Worm (Caenorhabditis elegans) whole organism, L1 larva: ENCODE measurements around the gene Y75B12B.11.

Experiments
- alr-1 ChIP-seq: fragments of 200-800 bp; sonication (Bioruptor generic); optimal IDR thresholded peaks from 2 replicates; lab custom pipeline; 2018; ENCODE audit warnings: borderline replicate concordance, mild to moderate bottlenecking, missing genetic modification characterization, missing compliant biosample characterization
- aly-2 ChIP-seq: fragments of 150-350 bp; optimal IDR thresholded peaks from 2 replicates; lab custom pipeline; 2014; ENCODE audit warnings: missing biosample characterization, missing genetic modification characterization
- ama-1 ChIP-seq: fragments of 150-350 bp; optimal IDR thresholded peaks from 2 replicates; lab custom pipeline; 2014
- ceh-82 ChIP-seq, 3 experiments: fragments of 150-350 bp in 1 of 3; sonication (generic microtip) in 2 of 3; optimal IDR thresholded peaks; 2 replicates each; lab custom pipeline; 2014 to 2017; ENCODE audit warnings: missing biosample characterization in 3 of 3, missing genetic modification characterization in 3 of 3
- ces-1 ChIP-seq: fragments of 150-350 bp; optimal IDR thresholded peaks from 2 replicates; lab custom pipeline; 2014; ENCODE audit warnings: missing biosample characterization, missing genetic modification reagents, missing genetic modification characterization
- efl-3 ChIP-seq: fragments of 200-800 bp; sonication (Bioruptor generic); optimal IDR thresholded peaks from 2 replicates; lab custom pipeline; 2018; ENCODE audit warnings: mild to moderate bottlenecking, missing genetic modification characterization, missing compliant biosample characterization
- egl-27 ChIP-seq, 2 experiments: fragments of 150-350 bp in 1 of 2; sonication (generic microtip); optimal IDR thresholded peaks; 3 replicates each; lab custom pipeline; 2017 to 2018; ENCODE audit warnings: missing biosample characterization in 2 of 2, missing genetic modification characterization in 2 of 2, missing genetic modification reagents in 2 of 2
- lin-39 ChIP-seq: fragments of 150-350 bp; optimal IDR thresholded peaks from 2 replicates; lab custom pipeline; 2014; ENCODE audit warnings: missing biosample characterization, missing genetic modification reagents, missing genetic modification characterization
- lsy-2 ChIP-seq, 2 experiments: fragments of 150-350 bp; optimal IDR thresholded peaks; 2 replicates each; lab custom pipeline; 2014; ENCODE audit warnings: missing biosample characterization in 2 of 2, missing genetic modification characterization in 2 of 2
- nhr-12 ChIP-seq: sonication (generic microtip); optimal IDR thresholded peaks from 2 replicates; lab custom pipeline; 2017; ENCODE audit warnings: missing biosample characterization, missing genetic modification characterization
- zag-1 ChIP-seq: fragments of 150-350 bp; optimal IDR thresholded peaks from 2 replicates; lab custom pipeline; 2014; ENCODE audit warnings: missing biosample characterization, missing genetic modification characterization
- zip-4 ChIP-seq: fragments of 200-800 bp; sonication (Bioruptor generic); optimal IDR thresholded peaks from 2 replicates; lab custom pipeline; 2018; ENCODE audit warnings: mild to moderate bottlenecking, missing genetic modification characterization, moderate library complexity, missing compliant biosample characterization

DNA sequence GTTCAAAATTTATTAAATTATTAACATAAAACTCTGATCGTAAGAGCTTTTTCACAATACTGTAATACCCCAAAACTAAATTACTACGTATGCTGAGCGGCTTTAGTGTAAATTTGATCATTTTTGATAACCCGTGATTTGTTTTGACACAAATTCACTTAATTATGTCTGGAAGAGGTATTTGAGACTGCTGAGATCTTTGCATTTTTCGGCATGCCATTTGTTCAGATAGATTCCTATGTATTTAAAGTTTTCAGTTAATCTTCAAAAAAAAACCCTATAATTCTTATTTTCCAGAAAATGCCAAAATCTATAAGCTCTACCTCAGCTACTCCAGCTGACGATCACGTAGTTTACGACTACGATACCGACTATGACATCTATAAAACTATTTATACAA, 39.1 kb downstream of the Y75B12B.11 start, which contains the start of gene srw-15:
- TF ChIP-seq ceh-82 (tag; optimal IDR thresholded peaks at IDR 0.05; lab: Kevin White, UChicago) = no peak
- no peak for TF ChIP-seq ama-1 (lab: Kevin White, UChicago)
- no peak for TF ChIP-seq ces-1
- no peak for TF ChIP-seq nhr-12 (tag; lab: Kevin White, UChicago)
- TF ChIP-seq aly-2 (tag; lab: Kevin White, UChicago) = no peak
- no peak for TF ChIP-seq efl-3 (GFP tag; lab: Kevin White, UChicago)
- TF ChIP-seq lsy-2 (tag; optimal IDR thresholded peaks at IDR 0.05; lab: Kevin White, UChicago) = no peak
- no peak for TF ChIP-seq zip-4
- TF ChIP-seq alr-1 (tag; lab: Kevin White, UChicago) = no peak
- no peak for TF ChIP-seq zag-1
- no peak for TF ChIP-seq egl-27 (tag; optimal IDR thresholded peaks at IDR 0.05; lab: Kevin White, UChicago)
- TF ChIP-seq lin-39 (tag; lab: Kevin White, UChicago) = no peak
